Fruit fly (Drosophila melanogaster) Kc167 (cell line): Measurements from ENCODE around the gene CG5966.

ENCODE experiments used
- Sin3A ChIP-seq: fragments of >200 bp; optimal IDR thresholded peaks from 2 replicates; lab custom pipeline; 2018; ENCODE audit warnings: missing external identifiers
- insv ChIP-seq: fragments of >200 bp; optimal IDR thresholded peaks from 3 replicates; lab custom pipeline; 2018; ENCODE audit warnings: missing external identifiers
- psq ChIP-seq: fragments of >200 bp; optimal IDR thresholded peaks from 2 replicates; lab custom pipeline; 2017; ENCODE audit warnings: missing external identifiers

The CG5966 gene

dm6 chrX:6039431-6040016 lies 50.9 kb downstream of the CG5966 start, which contains the start of gene CG5937:
TSS of gene CG5937 (plus strand) at chrX:6040005.
- TF ChIP-seq Sin3A (lab: Kevin White, UChicago) (no peak), psq (lab: Kevin White, UChicago) (no peak), insv (lab: Kevin White, UChicago) (no peak)
